Worm (Caenorhabditis elegans) whole organism, L2 larva: Measurements from ENCODE around the gene Y37H2A.12.

Experiments used
- C34F6.9 ChIP-seq: fragments of 150-350 bp; optimal IDR thresholded peaks from 2 replicates; lab custom pipeline; 2014; ENCODE audit warnings: missing biosample characterization, missing genetic modification characterization
- alr-1 ChIP-seq: fragments of 150-350 bp; optimal IDR thresholded peaks from 2 replicates; lab custom pipeline; 2014; ENCODE audit warnings: missing biosample characterization, missing genetic modification characterization
- blmp-1 ChIP-seq: sonication (generic microtip); optimal IDR thresholded peaks from 2 replicates; lab custom pipeline; 2017; ENCODE audit warnings: missing genetic modification characterization, mild to moderate bottlenecking, missing compliant biosample characterization, antibody characterized with exemption, moderate library complexity; ENCODE audit not compliant: insufficient read depth
- elt-3 ChIP-seq: sonication (generic microtip); optimal IDR thresholded peaks from 2 replicates; lab custom pipeline; 2017; ENCODE audit warnings: missing biosample characterization, missing genetic modification characterization
- lsy-2 ChIP-seq, 2 experiments: fragments of 150-350 bp in 1 of 2; sonication (generic microtip) in 1 of 2; optimal IDR thresholded peaks; 2 replicates each; lab custom pipeline; 2014 to 2017; ENCODE audit warnings: missing biosample characterization in 2 of 2, missing genetic modification characterization in 2 of 2
- snpc-4 ChIP-seq: fragments of 150-350 bp; optimal IDR thresholded peaks from 2 replicates; lab custom pipeline; 2014; ENCODE audit warnings: missing biosample characterization, missing genetic modification characterization
- zag-1 ChIP-seq: fragments of 150-350 bp; optimal IDR thresholded peaks from 2 replicates; lab custom pipeline; 2014; ENCODE audit warnings: missing biosample characterization, missing genetic modification characterization

- TF ChIP-seq elt-3 (tag; lab: Kevin White, UChicago): no peak
- no peak for TF ChIP-seq snpc-4 (tag; lab: Kevin White, UChicago)
- TF ChIP-seq alr-1: no peak
- TF ChIP-seq lsy-2 (tag; optimal IDR thresholded peaks at IDR 0.05; lab: Kevin White, UChicago): no peak
- no peak for TF ChIP-seq zag-1 (tag; lab: Kevin White, UChicago)
- TF ChIP-seq C34F6.9 (tag; lab: Kevin White, UChicago): no peak
- no peak for TF ChIP-seq blmp-1 (tag; lab: Kevin White, UChicago)
Observed at ce11 chrV:18161228-18161627, 30.3 kb upstream of the Y37H2A.12 start, which contains the start of gene C14A6.13.
